Worm (Caenorhabditis elegans): Measurements from ENCODE around the gene F53C11.1.

Gene F53C11.1

DNA sequence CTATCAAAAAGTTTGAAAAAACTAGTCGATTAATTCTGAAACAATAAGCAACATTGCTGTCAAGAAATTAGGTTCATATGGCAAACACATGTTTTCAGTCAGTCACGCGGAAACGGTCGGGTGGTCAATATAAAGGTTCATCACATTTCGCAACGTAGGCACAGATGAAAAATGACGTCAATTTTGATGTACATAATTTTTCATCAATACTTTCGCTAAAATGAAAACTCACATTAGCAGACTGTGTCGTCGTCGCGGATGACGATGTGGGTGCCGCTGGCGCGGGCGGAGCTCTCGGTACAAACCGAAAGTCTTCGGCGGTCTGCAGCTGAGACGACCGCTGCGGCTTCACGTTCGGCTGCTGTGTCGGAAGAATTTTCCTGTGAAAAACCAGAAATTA is 28.3 kb downstream of the F53C11.1 start, which contains the start of gene swan-2:
TSS of gene swan-2 (minus strand) at position 380 of the 400 bp plus-strand sequence.
- TF ChIP-seq dao-5 (tag; optimal IDR thresholded peaks at IDR 0.05): no peak

DNA sequence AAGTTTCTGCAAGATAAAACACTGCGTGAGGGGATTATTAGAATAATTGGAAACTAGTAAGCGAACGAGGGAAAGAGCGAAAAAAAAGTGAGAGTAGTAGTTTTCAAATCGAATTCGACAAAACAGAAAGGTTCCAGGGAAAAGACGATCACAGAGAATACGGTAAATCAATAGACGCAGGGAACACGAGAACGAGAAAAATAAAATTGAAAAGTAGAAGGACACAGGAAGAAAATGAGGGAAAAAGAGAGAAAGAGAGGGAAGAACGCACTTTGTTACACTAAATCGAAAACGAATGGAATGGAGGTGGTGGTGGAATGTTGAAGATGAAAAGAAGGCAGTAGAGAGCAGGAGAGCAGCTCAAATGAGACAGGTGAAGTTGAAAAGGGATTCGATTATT is 31.6 kb downstream of the F53C11.1 start, which contains the start of gene swan-1:
TSS of gene swan-1 (minus strand) at position 6 of the 400 bp plus-strand sequence.
- TF ChIP-seq dao-5 (tag; optimal IDR thresholded peaks at IDR 0.05) (no peak), W03F9.2 (tag; optimal IDR thresholded peaks at IDR 0.05) (no peak), him-1 (tag; optimal IDR thresholded peaks at IDR 0.05) (no peak)

DNA sequence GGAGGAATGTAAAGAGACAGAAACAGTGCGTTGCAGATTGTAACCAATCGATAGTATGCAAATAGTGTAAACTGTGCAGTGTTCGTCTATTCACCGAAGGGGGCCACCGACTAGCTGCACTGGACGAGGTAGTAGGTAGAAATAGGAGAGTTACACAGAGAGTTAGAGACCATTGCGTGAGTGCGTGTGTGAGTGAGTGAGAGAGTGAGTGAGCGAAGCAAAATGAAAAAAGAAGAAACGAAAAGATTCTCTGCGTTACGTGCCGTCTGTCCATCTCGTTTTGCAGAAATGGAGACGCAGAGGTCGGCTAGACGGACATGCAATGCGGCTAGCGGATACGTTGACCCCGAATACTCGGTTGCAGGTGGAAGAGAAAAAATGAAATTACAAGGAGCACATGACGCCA is 32.9 kb downstream of the F53C11.1 start:
- TF ChIP-seq him-1 (tag; optimal IDR thresholded peaks at IDR 0.05) (no peak), dao-5 (tag; optimal IDR thresholded peaks at IDR 0.05) (no peak), W03F9.2 (tag; optimal IDR thresholded peaks at IDR 0.05) (no peak)

DNA sequence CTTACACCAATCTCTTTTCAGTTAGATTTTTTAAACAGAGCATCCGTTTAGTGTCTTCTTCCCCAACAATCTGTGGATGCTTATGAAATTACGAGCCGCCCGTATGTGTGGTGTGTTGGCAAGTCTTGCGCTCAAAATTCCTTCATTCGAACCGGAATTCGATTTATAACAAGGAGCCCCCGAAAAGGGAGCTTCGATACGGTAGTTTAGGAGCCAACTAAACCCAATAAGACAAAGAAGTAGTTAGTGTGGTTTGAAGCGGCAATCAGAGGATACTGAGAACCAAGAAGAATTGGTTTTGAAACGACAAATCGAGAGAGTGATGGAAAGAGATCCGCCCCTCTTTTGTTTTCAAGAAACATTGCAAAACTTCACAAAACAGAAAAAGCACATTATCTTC is 36.7 kb downstream of the F53C11.1 start:
- TF ChIP-seq him-1 (tag; optimal IDR thresholded peaks at IDR 0.05): no peak
- no peak for TF ChIP-seq dao-5 (tag; optimal IDR thresholded peaks at IDR 0.05)
- no peak for TF ChIP-seq W03F9.2 (tag; optimal IDR thresholded peaks at IDR 0.05)

DNA sequence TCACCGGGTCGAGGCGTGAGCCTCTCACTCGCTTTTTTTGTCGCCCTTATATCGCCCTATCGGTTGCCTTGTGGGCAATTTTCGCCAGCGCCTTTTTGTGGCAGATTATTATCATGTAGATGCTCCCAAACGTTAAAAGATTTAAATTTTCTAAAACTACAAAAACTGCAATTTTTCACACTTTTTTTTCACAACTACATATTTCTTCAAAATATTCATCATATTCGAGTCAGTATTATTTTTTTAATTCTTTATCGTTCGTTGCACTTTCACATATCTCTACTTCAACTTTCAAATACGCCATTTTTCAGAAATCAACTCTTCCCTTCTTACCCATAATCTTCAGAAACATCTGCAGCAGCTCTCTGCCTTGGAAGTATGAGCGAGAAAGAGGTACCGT is 37.3 kb downstream of the F53C11.1 start, which contains the start of gene ceh-24:
TSS of gene ceh-24 (plus strand) at position 301 of the 400 bp plus-strand sequence.
- TF ChIP-seq him-1 (tag; optimal IDR thresholded peaks at IDR 0.05): no peak
- TF ChIP-seq W03F9.2 (tag; optimal IDR thresholded peaks at IDR 0.05): no peak
- TF ChIP-seq dao-5 (tag; optimal IDR thresholded peaks at IDR 0.05): no peak

DNA sequence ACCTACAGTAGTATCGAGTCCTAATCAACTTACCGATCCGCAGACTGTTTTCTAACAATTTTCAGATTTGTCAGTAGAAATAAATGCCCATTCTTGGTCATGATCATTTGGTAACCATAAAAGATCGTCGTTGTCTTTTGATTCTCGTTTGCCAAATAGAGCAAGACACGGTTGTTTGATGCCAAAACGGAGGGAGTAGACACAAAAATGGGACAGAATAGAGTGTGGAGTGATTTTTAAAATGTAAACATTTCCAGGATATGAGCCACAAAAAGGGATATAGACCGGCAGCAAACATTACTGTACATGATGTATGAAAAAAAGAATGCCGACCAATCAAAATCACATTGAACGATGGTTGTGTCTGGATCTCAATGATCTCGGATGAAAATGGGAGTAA is 41.3 kb downstream of the F53C11.1 start, which contains the start of gene F55B12.2:
TSS of gene F55B12.2 (minus strand) at position 101 of the 400 bp plus-strand sequence.
- TF ChIP-seq W03F9.2 (tag; optimal IDR thresholded peaks at IDR 0.05) (no peak), dao-5 (tag; optimal IDR thresholded peaks at IDR 0.05) (no peak), him-1 (tag; optimal IDR thresholded peaks at IDR 0.05) (no peak)

DNA sequence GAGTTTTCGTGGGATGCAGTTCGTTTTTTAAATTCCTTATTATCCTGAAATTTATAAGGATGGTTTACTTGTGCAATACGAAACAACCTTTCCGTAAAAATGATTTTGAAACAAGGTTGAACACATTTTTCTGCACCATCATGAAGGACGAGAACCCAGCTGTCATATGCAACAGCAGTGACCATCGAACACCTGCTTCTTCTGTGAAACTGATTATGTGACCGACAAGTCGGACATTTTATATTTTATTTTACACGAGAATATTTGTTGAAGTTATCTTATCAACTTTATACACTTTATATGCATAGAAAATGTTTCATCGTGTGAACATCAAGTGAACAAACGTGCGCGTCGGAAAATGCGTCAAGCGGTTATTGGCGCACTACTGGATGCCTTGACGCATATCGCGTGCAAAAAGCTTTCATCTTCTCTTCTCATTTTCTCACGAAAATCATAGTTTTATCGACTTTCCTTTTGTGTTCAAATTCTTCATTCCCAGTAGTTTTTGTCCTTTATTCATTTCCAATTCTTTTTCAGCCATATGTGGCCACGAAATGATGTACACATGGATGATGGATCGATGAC is 43.3 kb downstream of the F53C11.1 start, which contains the start of gene sel-10:
TSS of gene sel-10 (plus strand) at position 538 of the 585 bp plus-strand sequence.
- peak; percentile 44 for TF ChIP-seq W03F9.2 (tag; optimal IDR thresholded peaks at IDR 0.05)
- TF ChIP-seq him-1 (tag; optimal IDR thresholded peaks at IDR 0.05): no peak

DNA sequence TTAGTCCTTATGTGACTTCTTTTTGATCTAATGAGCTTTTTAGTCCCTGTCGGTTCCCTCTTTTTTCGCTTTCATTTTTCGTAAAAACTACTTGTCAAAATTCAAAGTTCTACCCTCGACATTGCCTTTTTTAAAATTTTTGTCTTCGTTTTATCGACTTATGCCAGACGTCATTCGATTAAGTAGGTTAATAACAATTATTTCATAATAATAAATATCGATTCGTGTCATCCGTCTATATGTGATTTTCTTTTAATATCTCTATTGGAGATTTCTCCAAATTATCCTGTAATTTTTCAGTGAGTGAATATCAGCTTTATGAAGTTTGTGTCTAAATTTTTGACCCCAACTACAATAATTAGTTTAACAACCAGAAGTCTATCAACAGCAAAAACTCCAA is 47.2 kb downstream of the F53C11.1 start, which contains the start of gene hpo-31:
TSS of gene hpo-31 (plus strand) at position 301 of the 400 bp plus-strand sequence.
- TF ChIP-seq W03F9.2 (tag; optimal IDR thresholded peaks at IDR 0.05) (no peak), him-1 (tag; optimal IDR thresholded peaks at IDR 0.05) (no peak), dao-5 (tag; optimal IDR thresholded peaks at IDR 0.05) (no peak)
